Worm (Caenorhabditis elegans) whole organism, L2 larva: Measurements from ENCODE around the gene lig-1.

Source experiments
- C34F6.9 ChIP-seq: fragments of 150-350 bp; optimal IDR thresholded peaks from 2 replicates; lab custom pipeline; 2014; ENCODE audit warnings: missing biosample characterization, missing genetic modification characterization
- F13H6.1 ChIP-seq: sonication (generic microtip); optimal IDR thresholded peaks from 2 replicates; lab custom pipeline; 2016; ENCODE audit warnings: missing genetic modification characterization, missing compliant biosample characterization
- R02D3.7 ChIP-seq: fragments of 150-350 bp; optimal IDR thresholded peaks from 2 replicates; lab custom pipeline; 2014; ENCODE audit warnings: missing biosample characterization, missing genetic modification characterization
- Y55F3AM.14 ChIP-seq: fragments of 200-800 bp; sonication (Bioruptor generic); optimal IDR thresholded peaks from 2 replicates; lab custom pipeline; 2018; ENCODE audit warnings: mild to moderate bottlenecking, missing genetic modification characterization, missing compliant biosample characterization
- alr-1 ChIP-seq: fragments of 150-350 bp; optimal IDR thresholded peaks from 2 replicates; lab custom pipeline; 2014; ENCODE audit warnings: missing biosample characterization, missing genetic modification characterization
- aly-2 ChIP-seq: fragments of 150-350 bp; optimal IDR thresholded peaks from 2 replicates; lab custom pipeline; 2014; ENCODE audit warnings: missing biosample characterization, missing genetic modification characterization
- ama-1 ChIP-seq: fragments of 150-350 bp; optimal IDR thresholded peaks from 2 replicates; lab custom pipeline; 2018; ENCODE audit warnings: inconsistent platforms
- blmp-1 ChIP-seq: sonication (generic microtip); optimal IDR thresholded peaks from 2 replicates; lab custom pipeline; 2017; ENCODE audit warnings: missing genetic modification characterization, mild to moderate bottlenecking, missing compliant biosample characterization, antibody characterized with exemption, moderate library complexity; ENCODE audit not compliant: insufficient read depth
- ceh-16 ChIP-seq: fragments of 150-350 bp; optimal IDR thresholded peaks from 2 replicates; lab custom pipeline; 2014; ENCODE audit warnings: missing biosample characterization, missing genetic modification characterization
- ceh-82 ChIP-seq: fragments of 150-350 bp; optimal IDR thresholded peaks from 2 replicates; lab custom pipeline; 2014; ENCODE audit warnings: missing biosample characterization, missing genetic modification characterization
- crh-2 ChIP-seq: sonication (generic microtip); optimal IDR thresholded peaks from 2 replicates; lab custom pipeline; 2017; ENCODE audit warnings: missing biosample characterization, missing genetic modification characterization
- dmd-4 ChIP-seq: sonication (generic microtip); optimal IDR thresholded peaks from 2 replicates; lab custom pipeline; 2017; ENCODE audit warnings: missing biosample characterization, missing genetic modification characterization
- egl-27 ChIP-seq: sonication (generic microtip); optimal IDR thresholded peaks from 3 replicates; lab custom pipeline; 2017; ENCODE audit warnings: missing biosample characterization, missing genetic modification reagents, missing genetic modification characterization
- elt-1 ChIP-seq: fragments of 150-350 bp; optimal IDR thresholded peaks from 2 replicates; lab custom pipeline; 2014; ENCODE audit warnings: missing biosample characterization, missing genetic modification characterization
- elt-3 ChIP-seq: sonication (generic microtip); optimal IDR thresholded peaks from 2 replicates; lab custom pipeline; 2017; ENCODE audit warnings: missing biosample characterization, missing genetic modification characterization
- lin-11 ChIP-seq: fragments of 150-350 bp; sonication (generic microtip); optimal IDR thresholded peaks from 2 replicates; lab custom pipeline; 2014; ENCODE audit warnings: missing biosample characterization, missing genetic modification characterization, inconsistent platforms, mixed read lengths
- lin-13 ChIP-seq: fragments of 150-350 bp; optimal IDR thresholded peaks from 2 replicates; lab custom pipeline; 2014; ENCODE audit warnings: missing biosample characterization, missing genetic modification reagents, missing genetic modification characterization
- lin-39 ChIP-seq: fragments of 150-350 bp; optimal IDR thresholded peaks from 2 replicates; lab custom pipeline; 2014; ENCODE audit warnings: missing biosample characterization, missing genetic modification reagents, missing genetic modification characterization
- lsy-2 ChIP-seq, 2 experiments: fragments of 150-350 bp in 1 of 2; sonication (generic microtip) in 1 of 2; optimal IDR thresholded peaks; 2 replicates each; lab custom pipeline; 2014 to 2017; ENCODE audit warnings: missing biosample characterization in 2 of 2, missing genetic modification characterization in 2 of 2
- mbf-1 ChIP-seq: sonication (generic microtip); optimal IDR thresholded peaks from 2 replicates; lab custom pipeline; 2017; ENCODE audit warnings: missing biosample characterization, missing genetic modification characterization
- mdl-1 ChIP-seq, 2 experiments: fragments of 150-350 bp in 1 of 2; sonication (generic microtip) in 1 of 2; optimal IDR thresholded peaks; 2 replicates each; lab custom pipeline; 2017; ENCODE audit warnings: missing biosample characterization in 2 of 2, missing genetic modification characterization in 2 of 2
- nhr-12 ChIP-seq: fragments of 150-350 bp; optimal IDR thresholded peaks from 2 replicates; lab custom pipeline; 2014; ENCODE audit warnings: missing biosample characterization, missing genetic modification characterization
- nhr-129 ChIP-seq: fragments of 150-350 bp; optimal IDR thresholded peaks from 2 replicates; lab custom pipeline; 2014; ENCODE audit warnings: missing biosample characterization, missing genetic modification characterization
- nhr-237 ChIP-seq: fragments of 150-350 bp; optimal IDR thresholded peaks from 2 replicates; lab custom pipeline; 2014; ENCODE audit warnings: missing biosample characterization, missing genetic modification characterization
- nhr-25 ChIP-seq: fragments of 150-350 bp; sonication (generic microtip); optimal IDR thresholded peaks from 3 replicates; lab custom pipeline; 2014; ENCODE audit warnings: missing biosample characterization, missing genetic modification characterization
- nhr-6 ChIP-seq: fragments of 150-350 bp; optimal IDR thresholded peaks from 2 replicates; lab custom pipeline; 2014; ENCODE audit warnings: missing biosample characterization, missing genetic modification characterization
- nhr-77 ChIP-seq: fragments of 150-350 bp; optimal IDR thresholded peaks from 2 replicates; lab custom pipeline; 2014; ENCODE audit warnings: missing biosample characterization, missing genetic modification characterization
- peb-1 ChIP-seq: fragments of 150-350 bp; optimal IDR thresholded peaks from 2 replicates; lab custom pipeline; 2014; ENCODE audit warnings: missing biosample characterization, missing genetic modification characterization
- sma-3 ChIP-seq: sonication (generic microtip); optimal IDR thresholded peaks from 2 replicates; lab custom pipeline; 2016; ENCODE audit warnings: missing genetic modification reagents, missing genetic modification characterization, missing compliant biosample characterization
- sma-9 ChIP-seq, 2 experiments: fragments of 150-350 bp in 1 of 2; sonication (generic microtip) in 1 of 2; optimal IDR thresholded peaks; 2 replicates each; lab custom pipeline; 2014 to 2016; ENCODE audit warnings: missing genetic modification characterization in 2 of 2, mild to moderate bottlenecking in 1 of 2, missing biosample characterization in 1 of 2, missing compliant biosample characterization in 1 of 2, missing genetic modification reagents in 1 of 2, moderate library complexity in 1 of 2
- unc-39 ChIP-seq: fragments of 150-350 bp; optimal IDR thresholded peaks from 2 replicates; lab custom pipeline; 2014; ENCODE audit warnings: missing biosample characterization, missing genetic modification characterization
- unc-55 ChIP-seq: fragments of 150-350 bp; sonication (generic microtip); optimal IDR thresholded peaks from 3 replicates; lab custom pipeline; 2014; ENCODE audit warnings: missing biosample characterization, missing genetic modification reagents, missing genetic modification characterization
- unc-62 ChIP-seq: fragments of 150-350 bp; optimal IDR thresholded peaks from 2 replicates; lab custom pipeline; 2014; ENCODE audit warnings: missing biosample characterization, missing genetic modification reagents, missing genetic modification characterization
- zag-1 ChIP-seq: fragments of 150-350 bp; optimal IDR thresholded peaks from 2 replicates; lab custom pipeline; 2014; ENCODE audit warnings: missing biosample characterization, missing genetic modification characterization
- ztf-1 ChIP-seq: fragments of 200-800 bp; sonication (Bioruptor generic); conservative IDR thresholded peaks from 2 replicates; pipeline ENCODE4 v1.3.6; 2022; ENCODE audit warnings: missing genetic modification characterization, missing compliant biosample characterization
- ztf-11 ChIP-seq: sonication (generic microtip); optimal IDR thresholded peaks from 2 replicates; lab custom pipeline; 2017; ENCODE audit warnings: missing biosample characterization, missing genetic modification characterization
- ztf-4 ChIP-seq: fragments of 150-350 bp; optimal IDR thresholded peaks from 2 replicates; lab custom pipeline; 2014; ENCODE audit warnings: missing biosample characterization, missing genetic modification characterization

The lig-1 gene

ce11 chrV:10859775-10860174, 45.9 kb downstream of the lig-1 start (continued):
- TF ChIP-seq aly-2 (no peak), lsy-2 (tag; optimal IDR thresholded peaks at IDR 0.05; lab: Kevin White, UChicago) (no peak), alr-1 (no peak), unc-62 (GFP tag; lab: Kevin White, UChicago) (no peak), nhr-129 (no peak), Y55F3AM.14 (GFP tag; lab: Kevin White, UChicago) (peak; percentile 66), nhr-25 (tag; lab: Kevin White, UChicago) (peak; percentile 18), ama-1 (no peak), lin-39 (tag; lab: Kevin White, UChicago) (no peak), sma-3 (GFP tag; lab: Kevin White, UChicago) (peak; percentile 17), nhr-237 (tag; lab: Kevin White, UChicago) (no peak), R02D3.7 (no peak), nhr-6 (tag; lab: Kevin White, UChicago) (no peak), lin-13 (no peak), crh-2 (tag; lab: Kevin White, UChicago) (no peak)

- TF ChIP-seq nhr-25 (tag; lab: Kevin White, UChicago): peak; percentile 17
- TF ChIP-seq dmd-4 (tag; lab: Kevin White, UChicago): no peak
- peak; percentile 72 for TF ChIP-seq sma-9 (GFP tag; optimal IDR thresholded peaks at IDR 0.05; lab: Kevin White, UChicago)
- TF ChIP-seq sma-9 (tag; optimal IDR thresholded peaks at IDR 0.05; lab: Kevin White, UChicago): no peak
- TF ChIP-seq mdl-1 (tag; optimal IDR thresholded peaks at IDR 0.05; lab: Kevin White, UChicago): no peak
- peak; percentile 41 for TF ChIP-seq egl-27 (tag; lab: Kevin White, UChicago)
- no peak for TF ChIP-seq ceh-82
- TF ChIP-seq nhr-129: no peak
- TF ChIP-seq ztf-11 (tag; lab: Kevin White, UChicago): no peak
- no peak for TF ChIP-seq unc-39 (tag; lab: Kevin White, UChicago)
- no peak for TF ChIP-seq ztf-1 (GFP tag; lab: Robert Waterston, UW)
- TF ChIP-seq unc-55 (GFP tag; lab: Kevin White, UChicago): no peak
- no peak for TF ChIP-seq mbf-1 (tag; lab: Kevin White, UChicago)
- no peak for TF ChIP-seq nhr-12 (tag; lab: Kevin White, UChicago)
- TF ChIP-seq blmp-1 (tag; lab: Kevin White, UChicago): peak; percentile 18
- TF ChIP-seq ceh-16 (tag; lab: Kevin White, UChicago): peak; percentile 52
- no peak for TF ChIP-seq Y55F3AM.14 (GFP tag; lab: Kevin White, UChicago)
- TF ChIP-seq lin-39 (tag; lab: Kevin White, UChicago): no peak
- no peak for TF ChIP-seq zag-1 (tag; lab: Kevin White, UChicago)
Measured at ce11 chrV:10860526-10861037, 46.7 kb downstream of the lig-1 start.

ce11 chrV:10861611-10862262, 47.8 kb downstream of the lig-1 start:
- TF ChIP-seq alr-1 (no peak), nhr-129 (peak; percentile 74), elt-3 (tag; lab: Kevin White, UChicago) (no peak), sma-9 (GFP tag; optimal IDR thresholded peaks at IDR 0.05; lab: Kevin White, UChicago) (peak; percentile 37), sma-9 (tag; optimal IDR thresholded peaks at IDR 0.05; lab: Kevin White, UChicago) (no peak), elt-1 (tag; lab: Kevin White, UChicago) (no peak), crh-2 (tag; lab: Kevin White, UChicago) (no peak), unc-55 (GFP tag; lab: Kevin White, UChicago) (peak; percentile 41), Y55F3AM.14 (GFP tag; lab: Kevin White, UChicago) (peak; percentile 54), F13H6.1 (peak; percentile 7), lin-11 (no peak), unc-39 (tag; lab: Kevin White, UChicago) (no peak), nhr-77 (tag; lab: Kevin White, UChicago) (no peak), C34F6.9 (tag; lab: Kevin White, UChicago) (peak; percentile 71), peb-1 (tag; lab: Kevin White, UChicago) (no peak), lsy-2 (tag; optimal IDR thresholded peaks at IDR 0.05; lab: Kevin White, UChicago) (peak in 1 of 2 experiments; percentile 36), ztf-4 (tag; lab: Kevin White, UChicago) (peak; percentile 38), nhr-6 (tag; lab: Kevin White, UChicago) (no peak)
